Worm (Caenorhabditis elegans): ENCODE results near the gene pam-1.

Gene pam-1

ce11 chrIV:7550445-7550844 is at the start of gene pam-1:
Gene pam-1 (minus strand): TSS chrIV:7550812.
- TF ChIP-seq nhr-6 (tag; optimal IDR thresholded peaks at IDR 0.05) (no peak), nhr-77 (tag; optimal IDR thresholded peaks at IDR 0.05) (no peak)

- TF ChIP-seq sem-4 (tag; optimal IDR thresholded peaks at IDR 0.05) (peak; percentile 45), unc-55 (GFP tag; optimal IDR thresholded peaks at IDR 0.05) (peak; percentile 46), sma-9 (GFP tag; optimal IDR thresholded peaks at IDR 0.05) (no peak), sma-9 (tag; optimal IDR thresholded peaks at IDR 0.05) (no peak)
These were observed 38.0 kb upstream of the pam-1 start, which contains the start of gene cla-1 for ce11 chrIV:7588631-7589030. Gene cla-1 (plus strand): TSS chrIV:7588931.

ce11 chrIV:7586972-7587371 is 36.4 kb upstream of the pam-1 start:
- TF ChIP-seq elt-3 (tag; optimal IDR thresholded peaks at IDR 0.05) (no peak), ceh-16 (tag; optimal IDR thresholded peaks at IDR 0.05) (no peak), gmeb-1 (tag; optimal IDR thresholded peaks at IDR 0.05) (no peak), nhr-77 (tag; optimal IDR thresholded peaks at IDR 0.05) (no peak), unc-39 (tag; optimal IDR thresholded peaks at IDR 0.05) (no peak), skn-1 (tag; optimal IDR thresholded peaks at IDR 0.05) (no peak), R02D3.7 (tag; optimal IDR thresholded peaks at IDR 0.05) (no peak)

ce11 chrIV:7585273-7585882 is 34.8 kb upstream of the pam-1 start:
- TF ChIP-seq blmp-1 (tag; optimal IDR thresholded peaks at IDR 0.05; ENCODE audit: insufficient read depth) (no peak), sem-4 (tag; optimal IDR thresholded peaks at IDR 0.05) (no peak), mdl-1 (tag; optimal IDR thresholded peaks at IDR 0.05) (no peak), ztf-11 (tag; optimal IDR thresholded peaks at IDR 0.05) (no peak), elt-3 (tag; optimal IDR thresholded peaks at IDR 0.05) (no peak), nhr-23 (tag; optimal IDR thresholded peaks at IDR 0.05) (no peak), unc-62 (GFP tag; optimal IDR thresholded peaks at IDR 0.05) (no peak), nhr-12 (tag; optimal IDR thresholded peaks at IDR 0.05) (no peak), lin-13 (GFP tag; optimal IDR thresholded peaks at IDR 0.05) (no peak), elt-1 (tag; optimal IDR thresholded peaks at IDR 0.05) (no peak), unc-55 (GFP tag; optimal IDR thresholded peaks at IDR 0.05) (peak; percentile 69), mab-5 (tag; optimal IDR thresholded peaks at IDR 0.05) (no peak), lsy-2 (tag; optimal IDR thresholded peaks at IDR 0.05) (peak in 1 of 2 experiments; percentile 10), C34F6.9 (tag; optimal IDR thresholded peaks at IDR 0.05) (peak; percentile 40), nhr-25 (tag; optimal IDR thresholded peaks at IDR 0.05) (no peak), dmd-4 (tag; optimal IDR thresholded peaks at IDR 0.05) (no peak), peb-1 (tag; optimal IDR thresholded peaks at IDR 0.05) (no peak), zag-1 (tag; optimal IDR thresholded peaks at IDR 0.05) (peak; percentile 30), gmeb-1 (tag; optimal IDR thresholded peaks at IDR 0.05) (no peak), unc-39 (tag; optimal IDR thresholded peaks at IDR 0.05) (no peak), nhr-11 (tag; optimal IDR thresholded peaks at IDR 0.05) (no peak), nhr-21 (tag; optimal IDR thresholded peaks at IDR 0.05) (no peak), nhr-77 (tag; optimal IDR thresholded peaks at IDR 0.05) (no peak), egl-27 (tag; optimal IDR thresholded peaks at IDR 0.05) (no peak), nhr-129 (tag; optimal IDR thresholded peaks at IDR 0.05) (no peak)

- TF ChIP-seq C34F6.9 (tag; optimal IDR thresholded peaks at IDR 0.05) (peak; percentile 91), ceh-82 (tag; optimal IDR thresholded peaks at IDR 0.05) (peak; percentile 9), nhr-10 (tag; optimal IDR thresholded peaks at IDR 0.05) (no peak), nhr-11 (tag; optimal IDR thresholded peaks at IDR 0.05) (no peak), lin-13 (GFP tag; optimal IDR thresholded peaks at IDR 0.05) (peak; percentile 90), nhr-23 (tag; optimal IDR thresholded peaks at IDR 0.05) (no peak), nhr-237 (tag; optimal IDR thresholded peaks at IDR 0.05) (no peak), sma-9 (GFP tag; optimal IDR thresholded peaks at IDR 0.05) (peak; percentile 31), sma-9 (tag; optimal IDR thresholded peaks at IDR 0.05) (no peak), mab-5 (tag; optimal IDR thresholded peaks at IDR 0.05) (peak; percentile 42), mbf-1 (tag; optimal IDR thresholded peaks at IDR 0.05) (no peak), R02D3.7 (tag; optimal IDR thresholded peaks at IDR 0.05) (no peak), alr-1 (tag; optimal IDR thresholded peaks at IDR 0.05) (no peak), crh-2 (tag; optimal IDR thresholded peaks at IDR 0.05) (peak; percentile 86), fos-1 (tag; optimal IDR thresholded peaks at IDR 0.05) (peak; percentile 77), elt-3 (tag; optimal IDR thresholded peaks at IDR 0.05) (no peak), elt-1 (tag; optimal IDR thresholded peaks at IDR 0.05) (no peak), blmp-1 (tag; optimal IDR thresholded peaks at IDR 0.05; ENCODE audit: insufficient read depth) (peak; percentile 33), sma-3 (GFP tag; optimal IDR thresholded peaks at IDR 0.05) (peak; percentile 57), skn-1 (tag; optimal IDR thresholded peaks at IDR 0.05) (no peak), ceh-16 (tag; optimal IDR thresholded peaks at IDR 0.05) (no peak), ztf-1 (GFP tag; conservative IDR thresholded peaks at IDR 0.05) (no peak), nhr-25 (tag; optimal IDR thresholded peaks at IDR 0.05) (peak; percentile 79), Y55F3AM.14 (GFP tag; optimal IDR thresholded peaks at IDR 0.05) (no peak), dmd-4 (tag; optimal IDR thresholded peaks at IDR 0.05) (no peak), F13H6.1 (tag; optimal IDR thresholded peaks at IDR 0.05) (peak; percentile 84), lin-11 (tag; optimal IDR thresholded peaks at IDR 0.05) (peak; percentile 70), lin-39 (tag; optimal IDR thresholded peaks at IDR 0.05) (no peak)
These were observed 29.5 kb upstream of the pam-1 start, which contains the start of the genes cec-5 and nol-10 for ce11 chrIV:7580062-7580614. Gene cec-5 (minus strand): TSS chrIV:7580112. Gene nol-10 (plus strand): TSS chrIV:7580597.

Measured in whole organism, L2 larva.